Worm (Caenorhabditis elegans) whole organism, L2 larva: ENCODE results near the gene W10C4.1.

Source experiments
- R02D3.7 ChIP-seq: fragments of 150-350 bp; optimal IDR thresholded peaks from 2 replicates; lab custom pipeline; 2014; ENCODE audit warnings: missing biosample characterization, missing genetic modification characterization
- ZK546.5 ChIP-seq: sonication (generic microtip); optimal IDR thresholded peaks from 2 replicates; lab custom pipeline; 2017; ENCODE audit warnings: missing biosample characterization, missing genetic modification characterization
- ama-1 ChIP-seq: fragments of 150-350 bp; optimal IDR thresholded peaks from 2 replicates; lab custom pipeline; 2018; ENCODE audit warnings: inconsistent platforms
- elt-3 ChIP-seq: sonication (generic microtip); optimal IDR thresholded peaks from 2 replicates; lab custom pipeline; 2017; ENCODE audit warnings: missing biosample characterization, missing genetic modification characterization
- lin-39 ChIP-seq: fragments of 150-350 bp; optimal IDR thresholded peaks from 2 replicates; lab custom pipeline; 2014; ENCODE audit warnings: missing biosample characterization, missing genetic modification reagents, missing genetic modification characterization
- mdl-1 ChIP-seq, 2 experiments: fragments of 150-350 bp in 1 of 2; sonication (generic microtip) in 1 of 2; optimal IDR thresholded peaks; 2 replicates each; lab custom pipeline; 2017; ENCODE audit warnings: missing biosample characterization in 2 of 2, missing genetic modification characterization in 2 of 2
- peb-1 ChIP-seq: fragments of 150-350 bp; optimal IDR thresholded peaks from 2 replicates; lab custom pipeline; 2014; ENCODE audit warnings: missing biosample characterization, missing genetic modification characterization
- ztf-11 ChIP-seq: sonication (generic microtip); optimal IDR thresholded peaks from 2 replicates; lab custom pipeline; 2017; ENCODE audit warnings: missing biosample characterization, missing genetic modification characterization

- TF ChIP-seq ama-1 (no peak), elt-3 (tag; lab: Kevin White, UChicago) (no peak), mdl-1 (tag; optimal IDR thresholded peaks at IDR 0.05; lab: Kevin White, UChicago) (no peak), ztf-11 (tag; lab: Kevin White, UChicago) (no peak), ZK546.5 (tag; lab: Kevin White, UChicago) (no peak), R02D3.7 (tag; lab: Kevin White, UChicago) (no peak), peb-1 (tag; lab: Kevin White, UChicago) (no peak), lin-39 (tag; lab: Kevin White, UChicago) (no peak)
Measured at ce11 chrIII:191803-192202, 15.1 kb downstream of the W10C4.1 start, which contains the start of gene sec-20.
